Fruit fly (Drosophila melanogaster): Measurements from ENCODE around the gene Dyrk3.

Dyrk3 gene

DNA sequence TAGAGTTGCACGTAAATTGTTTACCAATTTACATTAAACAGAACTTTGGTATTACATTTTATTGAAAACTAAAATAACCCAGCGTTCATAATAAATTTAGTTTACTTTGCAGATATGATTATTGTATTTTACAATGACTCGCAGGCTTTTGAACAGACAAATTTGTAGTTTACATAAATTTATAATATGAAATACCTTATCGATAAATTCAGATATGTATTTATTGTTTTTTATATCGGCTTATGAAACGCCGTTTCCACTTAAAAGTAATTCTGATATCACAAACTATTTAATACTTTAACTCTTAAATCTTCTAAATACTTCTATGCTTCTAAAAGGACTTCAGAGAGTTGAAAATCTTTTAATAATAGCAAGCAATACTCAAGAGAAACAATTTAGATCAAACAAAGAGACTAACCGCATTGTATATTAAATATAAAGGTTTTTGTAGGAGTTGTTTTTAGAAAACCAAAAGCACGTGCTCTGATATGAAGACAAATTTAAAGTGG is 33.8 kb downstream of the Dyrk3 start, which contains the start of gene PIP4K:
PIP4K (minus strand) TSS at position 196 of the 509 bp plus-strand sequence.
- no peak for TF ChIP-seq psq (optimal IDR thresholded peaks at IDR 0.05)
- TF ChIP-seq insv (optimal IDR thresholded peaks at IDR 0.05): no peak
- TF ChIP-seq Sin3A (optimal IDR thresholded peaks at IDR 0.05): no peak
- no peak for TF ChIP-seq ttk (optimal IDR thresholded peaks at IDR 0.05)

DNA sequence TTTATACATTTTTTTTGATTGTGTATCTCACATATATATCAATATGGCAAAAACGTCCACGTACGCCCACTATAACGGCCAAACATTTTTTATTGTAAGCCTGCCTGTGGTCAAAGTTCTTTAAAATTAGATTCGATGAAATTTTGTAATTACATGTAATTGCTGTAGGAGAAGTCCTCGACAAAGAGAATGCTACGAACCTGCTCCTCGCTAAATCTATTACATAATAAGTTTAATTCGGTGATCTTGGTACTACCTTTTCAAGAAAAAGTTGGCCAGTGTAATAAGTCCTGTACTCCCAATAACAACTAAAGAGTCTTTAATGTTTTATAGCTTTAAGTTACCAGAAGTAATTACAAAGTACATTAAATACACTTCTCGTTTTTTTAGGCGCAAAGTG is 38.9 kb downstream of the Dyrk3 start:
- TF ChIP-seq insv (optimal IDR thresholded peaks at IDR 0.05): no peak
- TF ChIP-seq ttk (optimal IDR thresholded peaks at IDR 0.05): no peak
- TF ChIP-seq psq (optimal IDR thresholded peaks at IDR 0.05): no peak
- TF ChIP-seq h (optimal IDR thresholded peaks at IDR 0.05): no peak
- TF ChIP-seq Myc (optimal IDR thresholded peaks at IDR 0.05): no peak
- no peak for TF ChIP-seq Sin3A (optimal IDR thresholded peaks at IDR 0.05)

DNA sequence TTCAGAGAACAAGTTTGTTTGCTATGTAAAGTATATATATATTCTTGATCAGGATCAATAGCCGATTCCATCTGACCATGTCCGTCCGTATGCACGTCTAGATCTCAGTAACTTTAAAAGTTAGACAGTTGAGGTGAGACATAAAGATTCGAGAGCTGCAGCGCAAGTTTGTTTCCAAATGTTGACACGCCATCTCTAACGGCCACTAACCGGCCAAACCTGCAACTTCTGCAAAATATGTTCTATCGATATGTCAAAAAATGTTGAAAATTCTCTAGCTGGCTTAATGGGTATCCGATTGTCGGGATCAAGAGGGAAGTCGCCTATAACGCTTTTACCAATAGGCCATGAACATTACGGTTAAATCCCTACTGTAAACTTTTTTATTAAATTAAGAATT is 43.7 kb downstream of the Dyrk3 start:
- no peak for TF ChIP-seq Myc (optimal IDR thresholded peaks at IDR 0.05)
- TF ChIP-seq h (optimal IDR thresholded peaks at IDR 0.05): no peak
- TF ChIP-seq Sin3A (optimal IDR thresholded peaks at IDR 0.05): no peak
- TF ChIP-seq ttk (optimal IDR thresholded peaks at IDR 0.05): no peak
- TF ChIP-seq insv (optimal IDR thresholded peaks at IDR 0.05): no peak
- TF ChIP-seq psq (optimal IDR thresholded peaks at IDR 0.05): no peak

DNA sequence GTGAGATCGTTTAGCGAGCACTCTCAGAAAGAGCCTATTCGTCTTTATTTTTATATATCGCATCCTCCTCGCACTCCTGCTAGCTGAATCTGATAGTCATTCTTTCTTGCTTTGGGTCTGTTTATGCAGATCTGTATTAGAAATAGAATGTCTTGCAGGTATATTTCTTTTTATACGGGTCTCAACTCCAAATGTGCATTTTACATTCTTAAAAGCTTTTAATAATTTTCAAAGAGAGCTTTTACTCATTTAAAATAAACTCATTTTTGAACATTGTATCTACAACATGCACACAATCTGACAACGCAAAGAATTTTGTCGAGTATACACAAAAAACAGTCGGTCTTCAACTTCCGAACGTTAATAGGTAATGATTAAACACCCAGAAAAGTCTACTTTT is 45.0 kb downstream of the Dyrk3 start, which contains the start of gene CG33521:
CG33521 (plus strand) TSS at position 301 of the 400 bp plus-strand sequence.
- no peak for TF ChIP-seq insv (optimal IDR thresholded peaks at IDR 0.05)
- no peak for TF ChIP-seq ttk (optimal IDR thresholded peaks at IDR 0.05)
- TF ChIP-seq Myc (optimal IDR thresholded peaks at IDR 0.05): no peak

DNA sequence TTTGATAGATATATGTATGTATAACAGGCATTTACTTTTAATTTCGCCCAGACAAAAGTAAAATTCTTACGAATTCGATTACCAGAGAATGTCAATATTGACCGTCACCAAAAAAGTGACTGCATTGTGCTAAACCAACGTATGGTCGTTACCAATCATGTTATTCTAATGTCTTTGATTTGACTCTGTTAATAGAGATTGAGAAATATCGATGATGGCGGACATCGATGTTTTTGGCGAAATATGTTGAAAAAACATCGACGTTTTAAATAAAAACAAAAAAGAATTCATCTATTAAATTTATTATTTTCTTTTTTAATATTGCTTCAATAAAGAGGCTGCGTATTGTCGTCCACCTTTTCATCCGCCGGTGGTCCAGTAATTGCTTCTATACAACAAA is 47.7 kb downstream of the Dyrk3 start:
- TF ChIP-seq h (optimal IDR thresholded peaks at IDR 0.05): no peak
- no peak for TF ChIP-seq Sin3A (optimal IDR thresholded peaks at IDR 0.05)
- TF ChIP-seq Myc (optimal IDR thresholded peaks at IDR 0.05): no peak
- TF ChIP-seq insv (optimal IDR thresholded peaks at IDR 0.05): no peak
- no peak for TF ChIP-seq ttk (optimal IDR thresholded peaks at IDR 0.05)
- no peak for TF ChIP-seq psq (optimal IDR thresholded peaks at IDR 0.05)

DNA sequence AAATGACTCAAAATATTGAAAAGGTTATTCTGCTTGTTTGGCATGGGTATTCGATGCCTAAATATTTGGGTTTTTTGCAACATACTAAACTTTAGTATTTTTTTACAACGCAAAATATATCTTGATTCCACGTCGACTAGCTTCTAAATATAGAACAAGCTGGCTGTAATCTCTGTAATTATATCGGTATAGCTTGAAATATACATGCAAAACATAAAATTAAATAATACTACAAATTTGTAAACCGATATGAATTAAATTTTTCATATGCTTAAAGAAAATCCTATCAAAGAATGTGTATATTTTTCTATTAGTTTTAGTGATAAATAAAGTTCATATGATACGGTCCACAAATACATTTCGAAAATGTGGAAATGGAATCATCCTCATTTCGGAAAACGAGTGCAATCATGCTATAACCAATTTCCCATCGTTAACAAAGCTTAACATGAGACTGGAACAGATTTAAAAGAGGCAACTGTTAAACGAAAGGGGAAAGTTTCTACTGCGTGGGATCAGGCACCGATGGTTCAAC is 48.9 kb downstream of the Dyrk3 start, which contains the start of gene pho:
pho (minus strand) TSS at position 38 of the 535 bp plus-strand sequence.
- no peak for TF ChIP-seq psq (optimal IDR thresholded peaks at IDR 0.05)
- TF ChIP-seq Sin3A (optimal IDR thresholded peaks at IDR 0.05): no peak
- TF ChIP-seq h (optimal IDR thresholded peaks at IDR 0.05): no peak
- TF ChIP-seq Myc (optimal IDR thresholded peaks at IDR 0.05): no peak
- no peak for TF ChIP-seq ttk (optimal IDR thresholded peaks at IDR 0.05)

DNA sequence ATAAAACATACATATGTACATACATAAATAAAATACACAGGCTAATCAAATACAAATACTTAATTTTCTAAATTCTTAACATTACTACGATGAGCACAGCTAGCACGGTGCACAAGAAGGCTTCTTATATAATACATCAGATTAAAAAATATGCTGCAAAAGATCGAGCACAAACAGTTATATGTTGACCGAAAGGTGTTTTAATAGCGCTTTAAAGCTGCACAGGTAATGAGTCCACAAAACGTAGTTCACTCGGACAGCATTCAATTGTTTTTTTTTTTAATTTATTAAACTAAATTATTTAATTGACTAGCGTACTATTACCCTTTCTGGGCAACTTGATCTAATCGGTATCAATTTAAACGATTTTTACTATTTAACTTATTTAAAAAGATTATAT is 55.4 kb downstream of the Dyrk3 start:
- TF ChIP-seq Sin3A (optimal IDR thresholded peaks at IDR 0.05) (no peak), ttk (optimal IDR thresholded peaks at IDR 0.05) (no peak), Myc (optimal IDR thresholded peaks at IDR 0.05) (no peak), insv (optimal IDR thresholded peaks at IDR 0.05) (no peak)
